ENCODE assay signal across 1 worm cellular context in the genomic region with DNA sequence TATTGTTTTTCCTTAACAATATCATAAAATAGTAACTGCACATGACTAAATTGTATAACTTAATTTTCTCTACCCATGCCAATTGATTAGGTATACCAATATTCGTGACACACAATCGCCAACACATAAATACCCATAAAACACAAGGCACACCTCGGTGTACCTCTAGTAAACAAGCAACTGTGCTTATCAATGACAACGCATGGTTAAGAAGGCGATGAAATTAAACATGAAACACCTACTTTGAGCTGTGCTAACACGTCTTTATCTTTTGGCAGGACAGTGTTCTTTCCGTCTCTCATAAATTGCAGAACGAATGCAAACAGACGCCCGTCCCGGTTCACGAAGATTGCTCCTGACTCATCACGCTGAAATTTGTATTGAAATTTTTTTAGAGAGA.
TF ChIP-seq lines count a peak whose summit lies in the region.

No protein-coding gene starts in this region.

TF ChIP-seq in whole organism, L4 larva, 104 proteins besides CTCF, POLR2A, EP300 and RAD21 (continued from another document):
- TF ChIP-seq hlh-30 (tag; optimal IDR thresholded peaks at IDR 0.05; lab: Kevin White, UChicago; ENCODE audit: insufficient read depth) (peak; percentile 68), zip-11 (GFP tag; IDR thresholded peaks at IDR 0.05; lab: Robert Waterston, UW) (no peak), unc-39 (tag; optimal IDR thresholded peaks at IDR 0.05; lab: Kevin White, UChicago) (no peak), T20F7.1 (GFP tag; optimal IDR thresholded peaks at IDR 0.05; lab: Kevin White, UChicago) (no peak), nhr-77 (tag; optimal IDR thresholded peaks at IDR 0.05; lab: Kevin White, UChicago) (peak; percentile 70), ztf-11 (tag; optimal IDR thresholded peaks at IDR 0.05; lab: Kevin White, UChicago) (no peak), dve-1 (tag; optimal IDR thresholded peaks at IDR 0.05; lab: Kevin White, UChicago; ENCODE audit: insufficient read depth) (peak; percentile 96), F37D6.2 (tag; optimal IDR thresholded peaks at IDR 0.05; lab: Kevin White, UChicago) (no peak), jun-1 (tag; optimal IDR thresholded peaks at IDR 0.05; lab: Kevin White, UChicago) (no peak), ceh-28 (tag; optimal IDR thresholded peaks at IDR 0.05; lab: Kevin White, UChicago) (no peak), R02D3.7 (tag; optimal IDR thresholded peaks at IDR 0.05; lab: Kevin White, UChicago) (no peak), daf-19 (GFP tag; conservative IDR thresholded peaks at IDR 0.05; lab: Robert Waterston, UW) (no peak), Y75B8A.6 (GFP tag; IDR thresholded peaks at IDR 0.05; lab: Robert Waterston, UW) (no peak), lin-15B (tag; optimal IDR thresholded peaks at IDR 0.05; lab: Kevin White, UChicago) (no peak), nhr-11 (tag; optimal IDR thresholded peaks at IDR 0.05; lab: Kevin White, UChicago) (no peak), mxl-2 (GFP tag; conservative IDR thresholded peaks at IDR 0.05; lab: Robert Waterston, UW) (no peak), ces-1 (GFP tag; optimal IDR thresholded peaks at IDR 0.05; lab: Kevin White, UChicago) (no peak), mdl-1 (tag; optimal IDR thresholded peaks at IDR 0.05; lab: Kevin White, UChicago) (peak in 1 of 2 experiments; percentile 62), duxl-1 (tag; optimal IDR thresholded peaks at IDR 0.05; lab: Kevin White, UChicago; ENCODE audit: poor library complexity) (no peak), ztf-7 (tag; optimal IDR thresholded peaks at IDR 0.05; lab: Kevin White, UChicago) (no peak), daf-8 (GFP tag; IDR thresholded peaks at IDR 0.05; lab: Robert Waterston, UW) (no peak), cey-2 (tag; optimal IDR thresholded peaks at IDR 0.05; lab: Kevin White, UChicago; ENCODE audit: borderline replicate concordance, insufficient read depth) (no peak), daf-16 (GFP tag; optimal IDR thresholded peaks at IDR 0.05; lab: Kevin White, UChicago) (peak in 1 of 2 experiments; percentile 86), daf-16 (tag; optimal IDR thresholded peaks at IDR 0.05; lab: Kevin White, UChicago) (peak; percentile 100), hmg-1.1 (GFP tag; IDR thresholded peaks at IDR 0.05; lab: Robert Waterston, UW) (no peak), nhr-10 (tag; optimal IDR thresholded peaks at IDR 0.05; lab: Kevin White, UChicago) (peak; percentile 58), zag-1 (tag; optimal IDR thresholded peaks at IDR 0.05; lab: Kevin White, UChicago) (no peak), saeg-2 (GFP tag; IDR thresholded peaks at IDR 0.05; lab: Robert Waterston, UW) (no peak), nhr-41 (GFP tag; IDR thresholded peaks at IDR 0.05; lab: Robert Waterston, UW) (no peak), lin-1 (GFP tag; IDR thresholded peaks at IDR 0.05; lab: Robert Waterston, UW) (no peak), fos-1 (tag; optimal IDR thresholded peaks at IDR 0.05; lab: Kevin White, UChicago) (no peak), daf-12 (tag; optimal IDR thresholded peaks at IDR 0.05; lab: Kevin White, UChicago) (no peak), nhr-48 (tag; optimal IDR thresholded peaks at IDR 0.05; lab: Kevin White, UChicago) (peak; percentile 51), ceh-82 (tag; optimal IDR thresholded peaks at IDR 0.05; lab: Kevin White, UChicago) (no peak)
